Fruit fly (Drosophila melanogaster) S2 (cell line): ENCODE results near the gene LKRSDH.

Experiments
- CG8478 ChIP-seq: fragments of >200 bp; optimal IDR thresholded peaks from 2 replicates; lab custom pipeline; 2018
- CTCF ChIP-seq, 2 experiments: fragments of >200 bp; optimal IDR thresholded peaks; 2 replicates each; lab custom pipeline; 2018

dm6 chr2L:7788952-7789466 lies 6.8 kb downstream of the LKRSDH start:
- TF ChIP-seq CG8478 (lab: Kevin White, UChicago) (no peak), CTCF (optimal IDR thresholded peaks at IDR 0.05; lab: Kevin White, UChicago) (no peak)
